Worm (Caenorhabditis elegans) whole organism, L1 larva: Measurements from ENCODE around the gene nhr-286.
A peak's percentile ranks its signal among the peaks of the same experiment; 100 is the strongest.
"Not testable (repeated sequence)": the region's sequence is repeated elsewhere in the genome, so short reads cannot be mapped to it uniquely, and the experiment has no call there.

Source experiments
- ama-1 ChIP-seq: fragments of 150-350 bp; optimal IDR thresholded peaks from 2 replicates; lab custom pipeline; 2014
- ces-1 ChIP-seq: fragments of 150-350 bp; optimal IDR thresholded peaks from 2 replicates; lab custom pipeline; 2014; ENCODE audit warnings: missing biosample characterization, missing genetic modification reagents, missing genetic modification characterization
- elt-2 ChIP-seq: sonication (generic microtip); optimal IDR thresholded peaks from 2 replicates; lab custom pipeline; 2016; ENCODE audit warnings: missing genetic modification characterization, mild to moderate bottlenecking, inconsistent platforms, missing compliant biosample characterization, missing genetic modification reagents
- nhr-237 ChIP-seq: fragments of 150-350 bp; optimal IDR thresholded peaks from 2 replicates; lab custom pipeline; 2014; ENCODE audit warnings: missing biosample characterization, missing genetic modification characterization
- nhr-47 ChIP-seq: sonication (generic microtip); optimal IDR thresholded peaks from 2 replicates; lab custom pipeline; 2016; ENCODE audit warnings: mild to moderate bottlenecking, missing genetic modification characterization, moderate library complexity, missing compliant biosample characterization
- snpc-4 ChIP-seq: fragments of 150-350 bp; optimal IDR thresholded peaks from 2 replicates; lab custom pipeline; 2014; ENCODE audit warnings: missing biosample characterization, missing genetic modification characterization
- unc-62 ChIP-seq: fragments of 150-350 bp; optimal IDR thresholded peaks from 2 replicates; lab custom pipeline; 2014; ENCODE audit warnings: missing biosample characterization, missing genetic modification reagents, missing genetic modification characterization
- ztf-4 ChIP-seq: fragments of 150-350 bp; optimal IDR thresholded peaks from 2 replicates; lab custom pipeline; 2014; ENCODE audit warnings: missing biosample characterization, missing genetic modification characterization

ce11 chrV:7062790-7063189 is 28.6 kb downstream of the nhr-286 start, which contains the start of gene tmem-258:
- not testable (repeated sequence) for TF ChIP-seq unc-62 (GFP tag; lab: Kevin White, UChicago); nhr-47 (tag; lab: Kevin White, UChicago); ces-1; ztf-4 (tag; lab: Kevin White, UChicago); nhr-237 (tag; lab: Kevin White, UChicago); elt-2 (tag; lab: Kevin White, UChicago); ama-1 (lab: Kevin White, UChicago)
- TF ChIP-seq snpc-4 (tag; lab: Kevin White, UChicago) = peak; percentile 42
